Fruit fly (Drosophila melanogaster) Kc167 (cell line): Measurements from ENCODE around the gene dyl.

Source experiments
- Sin3A ChIP-seq: fragments of >200 bp; optimal IDR thresholded peaks from 2 replicates; lab custom pipeline; 2018; ENCODE audit warnings: missing external identifiers
- h ChIP-seq: fragments of >200 bp; optimal IDR thresholded peaks from 3 replicates; lab custom pipeline; 2018; ENCODE audit warnings: missing external identifiers
- psq ChIP-seq: fragments of >200 bp; optimal IDR thresholded peaks from 2 replicates; lab custom pipeline; 2017; ENCODE audit warnings: missing external identifiers
- ttk ChIP-seq: sonication (Bioruptor generic); optimal IDR thresholded peaks from 2 replicates; lab custom pipeline; 2017; ENCODE audit warnings: missing external identifiers

dm6 chr3L:4293304-4293703 lies 14.2 kb downstream of the dyl start:
- TF ChIP-seq Sin3A (lab: Kevin White, UChicago) (no peak), psq (lab: Kevin White, UChicago) (no peak), h (lab: Kevin White, UChicago) (no peak), ttk (lab: Kevin White, UChicago) (no peak)
